Fruit fly (Drosophila melanogaster) whole organism, embryonic: ENCODE results near the gene Trl.

Source experiments
- BEAF-32 ChIP-seq: fragments of 200-800 bp; sonication (Bioruptor generic); optimal IDR thresholded peaks from 3 replicates; lab custom pipeline; 2017; ENCODE audit warnings: missing biosample characterization, missing genetic modification characterization, mild to moderate bottlenecking, moderate library complexity, missing genetic modification reagents
- Bteb2 ChIP-seq: fragments of 200-800 bp; sonication (Bioruptor generic); optimal IDR thresholded peaks from 2 replicates; lab custom pipeline; 2016; ENCODE audit warnings: missing biosample characterization, missing genetic modification characterization
- CG10431 ChIP-seq: fragments of 200-800 bp; sonication (Bioruptor generic); optimal IDR thresholded peaks from 3 replicates; lab custom pipeline; 2018; ENCODE audit warnings: missing biosample characterization, mild to moderate bottlenecking, missing genetic modification characterization
- CG11093 ChIP-seq: fragments of 200-800 bp; sonication (Bioruptor generic); IDR thresholded peaks from 3 replicates; pipeline ENCODE4 v1.3.6; 2022; ENCODE audit warnings: missing biosample characterization, missing genetic modification characterization
- CG11696 ChIP-seq: fragments of 200-800 bp; sonication (Bioruptor generic); IDR thresholded peaks from 2 replicates; pipeline ENCODE4 v1.3.6; 2022; ENCODE audit warnings: missing biosample characterization, missing genetic modification characterization
- CG12071 ChIP-seq: fragments of 200-800 bp; sonication (Bioruptor generic); optimal IDR thresholded peaks from 3 replicates; lab custom pipeline; 2018; ENCODE audit warnings: missing biosample characterization, mild to moderate bottlenecking, missing genetic modification characterization
- CG12744 ChIP-seq: fragments of 200-800 bp; sonication (Bioruptor generic); optimal IDR thresholded peaks from 2 replicates; lab custom pipeline; 2016; ENCODE audit warnings: missing biosample characterization, missing genetic modification characterization
- CG13287 ChIP-seq: fragments of 200-800 bp; sonication (Bioruptor generic); IDR thresholded peaks from 2 replicates; pipeline ENCODE4 v1.3.6; 2022; ENCODE audit warnings: missing biosample characterization, missing genetic modification characterization; ENCODE audit not compliant: partially characterized antibody
- CG14710 ChIP-seq: fragments of 200-800 bp; sonication (Bioruptor generic); optimal IDR thresholded peaks from 3 replicates; lab custom pipeline; 2019; ENCODE audit warnings: missing biosample characterization, mild to moderate bottlenecking, missing genetic modification characterization, moderate library complexity
- CG15011 ChIP-seq: fragments of 200-800 bp; sonication (Bioruptor generic); optimal IDR thresholded peaks from 3 replicates; lab custom pipeline; 2018; ENCODE audit warnings: missing biosample characterization, mild to moderate bottlenecking, missing genetic modification characterization
- CG15479 ChIP-seq: fragments of 200-800 bp; sonication (Bioruptor generic); optimal IDR thresholded peaks from 3 replicates; lab custom pipeline; 2019; ENCODE audit warnings: missing biosample characterization, mild to moderate bottlenecking, missing genetic modification characterization, moderate library complexity
- CG17568 ChIP-seq: fragments of 200-800 bp; sonication (Bioruptor generic); optimal IDR thresholded peaks from 2 replicates; lab custom pipeline; 2018; ENCODE audit warnings: missing biosample characterization, mild to moderate bottlenecking, missing genetic modification characterization, moderate library complexity
- CG17829 ChIP-seq: fragments of 200-800 bp; optimal IDR thresholded peaks from 2 replicates; lab custom pipeline; 2019; ENCODE audit warnings: missing biosample characterization, mild to moderate bottlenecking, missing genetic modification characterization, moderate library complexity
- CG17912 ChIP-seq: fragments of 200-800 bp; sonication (Bioruptor generic); optimal IDR thresholded peaks from 2 replicates; lab custom pipeline; 2018; ENCODE audit warnings: missing biosample characterization, mild to moderate bottlenecking, missing genetic modification characterization
- CG1792 ChIP-seq: fragments of 200-800 bp; sonication (Bioruptor generic); optimal IDR thresholded peaks from 2 replicates; lab custom pipeline; 2016; ENCODE audit warnings: missing biosample characterization, missing genetic modification characterization
- CG1832 ChIP-seq: fragments of 200-800 bp; sonication (Bioruptor generic); optimal IDR thresholded peaks from 2 replicates; lab custom pipeline; 2017; ENCODE audit warnings: missing biosample characterization, mild to moderate bottlenecking, missing genetic modification characterization, inconsistent platforms
- CG18476 ChIP-seq: fragments of 200-800 bp; sonication (Bioruptor generic); optimal IDR thresholded peaks from 2 replicates; lab custom pipeline; 2016; ENCODE audit warnings: missing biosample characterization, mild to moderate bottlenecking, missing genetic modification characterization
- CG31224 ChIP-seq: fragments of 200-800 bp; sonication (Bioruptor generic); IDR thresholded peaks from 2 replicates; pipeline ENCODE4 v1.3.6; 2022; ENCODE audit warnings: missing biosample characterization, missing genetic modification characterization
- CG32532 ChIP-seq: fragments of 200-800 bp; sonication (Bioruptor generic); IDR thresholded peaks from 2 replicates; pipeline ENCODE4 v1.3.6; 2022; ENCODE audit warnings: missing biosample characterization, missing genetic modification characterization
- CG34224 ChIP-seq: fragments of 200-800 bp; sonication (Bioruptor generic); IDR thresholded peaks from 3 replicates; pipeline ENCODE4 v1.3.6; 2022; ENCODE audit warnings: missing biosample characterization, missing genetic modification characterization; ENCODE audit not compliant: partially characterized antibody
- CG34376 ChIP-seq: fragments of 200-800 bp; sonication (Bioruptor generic); optimal IDR thresholded peaks from 2 replicates; lab custom pipeline; 2018; ENCODE audit warnings: missing biosample characterization, mild to moderate bottlenecking, missing genetic modification characterization
- CG8089 ChIP-seq: fragments of 200-800 bp; sonication (Bioruptor generic); optimal IDR thresholded peaks from 3 replicates; lab custom pipeline; 2016; ENCODE audit warnings: missing biosample characterization, missing genetic modification characterization
- CG8359 ChIP-seq: fragments of 200-800 bp; sonication (Bioruptor generic); optimal IDR thresholded peaks from 2 replicates; lab custom pipeline; 2017; ENCODE audit warnings: missing biosample characterization, mild to moderate bottlenecking, missing genetic modification characterization, borderline replicate concordance
- CG9437 ChIP-seq: fragments of 200-800 bp; sonication (Bioruptor generic); optimal IDR thresholded peaks from 2 replicates; lab custom pipeline; 2018; ENCODE audit warnings: missing biosample characterization, mild to moderate bottlenecking, missing genetic modification characterization
- CG9876 ChIP-seq: fragments of 200-800 bp; sonication (Bioruptor generic); optimal IDR thresholded peaks from 2 replicates; lab custom pipeline; 2016; ENCODE audit warnings: missing biosample characterization, missing genetic modification characterization
- CTCF ChIP-seq: fragments of 200-800 bp; sonication (Bioruptor generic); optimal IDR thresholded peaks from 2 replicates; lab custom pipeline; 2017; ENCODE audit warnings: missing biosample characterization, mild to moderate bottlenecking, missing genetic modification characterization, moderate library complexity
- CkIIα-i1 ChIP-seq: fragments of 200-800 bp; sonication (Bioruptor generic); IDR thresholded peaks from 2 replicates; pipeline ENCODE4 v1.3.6; 2022; ENCODE audit warnings: missing biosample characterization, missing genetic modification characterization
- D ChIP-seq, 2 experiments: fragments of 200-800 bp in 1 of 2; fragments of >200 bp in 1 of 2; sonication (Bioruptor generic) in 1 of 2; optimal IDR thresholded peaks; 2 replicates in 1 of 2; 3 replicates in 1 of 2; lab custom pipeline; 2017; ENCODE audit warnings: mild to moderate bottlenecking in 1 of 2, missing biosample characterization in 1 of 2, missing genetic modification characterization in 1 of 2, missing genetic modification reagents in 1 of 2
- Dad ChIP-seq: fragments of 200-800 bp; sonication (Bioruptor generic); optimal IDR thresholded peaks from 3 replicates; lab custom pipeline; 2016; ENCODE audit warnings: missing biosample characterization, missing genetic modification characterization
- Ets97D ChIP-seq: fragments of 200-800 bp; sonication (Bioruptor generic); optimal IDR thresholded peaks from 3 replicates; lab custom pipeline; 2016; ENCODE audit warnings: missing biosample characterization, missing genetic modification characterization
- H2.0 ChIP-seq: fragments of 200-800 bp; sonication (Bioruptor generic); IDR thresholded peaks from 2 replicates; pipeline ENCODE4 v1.3.6; 2022; ENCODE audit warnings: missing biosample characterization, missing genetic modification characterization
- HLH3B ChIP-seq: fragments of 200-800 bp; sonication (Bioruptor generic); IDR thresholded peaks from 2 replicates; pipeline ENCODE4 v1.3.6; 2022; ENCODE audit warnings: missing biosample characterization, missing genetic modification characterization
- HmgD ChIP-seq: fragments of 200-800 bp; sonication (Bioruptor generic); optimal IDR thresholded peaks from 3 replicates; lab custom pipeline; 2016; ENCODE audit warnings: missing biosample characterization, missing genetic modification characterization
- Lpt ChIP-seq: fragments of >200 bp; optimal IDR thresholded peaks from 2 replicates; lab custom pipeline; 2018; ENCODE audit warnings: missing biosample characterization, missing genetic modification characterization
- MESR4 ChIP-seq: fragments of 200-800 bp; sonication (Bioruptor generic); optimal IDR thresholded peaks from 2 replicates; lab custom pipeline; 2018; ENCODE audit warnings: missing biosample characterization, mild to moderate bottlenecking, missing genetic modification characterization, moderate library complexity
- Ravus ChIP-seq: fragments of 200-800 bp; sonication (Bioruptor generic); IDR thresholded peaks from 2 replicates; pipeline ENCODE4 v1.3.6; 2022; ENCODE audit warnings: missing biosample characterization, missing genetic modification characterization
- Side ChIP-seq: fragments of 200-800 bp; sonication (Bioruptor generic); optimal IDR thresholded peaks from 2 replicates; lab custom pipeline; 2016; ENCODE audit warnings: missing biosample characterization, missing genetic modification characterization
- Sox102F ChIP-seq: fragments of 200-800 bp; sonication (Bioruptor generic); optimal IDR thresholded peaks from 2 replicates; lab custom pipeline; 2018; ENCODE audit warnings: missing biosample characterization, mild to moderate bottlenecking, missing genetic modification characterization, moderate library complexity
- Spps ChIP-seq: fragments of 200-800 bp; sonication (Bioruptor generic); optimal IDR thresholded peaks from 2 replicates; lab custom pipeline; 2018; ENCODE audit warnings: missing biosample characterization, mild to moderate bottlenecking, missing genetic modification characterization
- Usf ChIP-seq: fragments of 200-800 bp; sonication (Bioruptor generic); optimal IDR thresholded peaks from 2 replicates; lab custom pipeline; 2017; ENCODE audit warnings: missing genotype, missing biosample characterization, missing genetic modification characterization
- abd-A ChIP-seq: fragments of 200-800 bp; sonication (Bioruptor generic); optimal IDR thresholded peaks from 3 replicates; lab custom pipeline; 2019; ENCODE audit warnings: missing biosample characterization, mild to moderate bottlenecking, missing genetic modification characterization, moderate library complexity
- br ChIP-seq: fragments of >200 bp; optimal IDR thresholded peaks from 2 replicates; lab custom pipeline; 2017
- cad ChIP-seq: fragments of >200 bp; optimal IDR thresholded peaks from 2 replicates; lab custom pipeline; 2017; ENCODE audit warnings: missing biosample characterization, missing genetic modification characterization
- chn ChIP-seq: fragments of 200-800 bp; sonication (Bioruptor generic); optimal IDR thresholded peaks from 2 replicates; lab custom pipeline; 2016; ENCODE audit warnings: missing biosample characterization, missing genetic modification characterization
- corto ChIP-seq: fragments of 200-800 bp; sonication (Bioruptor generic); optimal IDR thresholded peaks from 2 replicates; lab custom pipeline; 2016; ENCODE audit warnings: missing biosample characterization, mild to moderate bottlenecking, missing genetic modification characterization, moderate library complexity
- esg ChIP-seq: fragments of 200-800 bp; sonication (Bioruptor generic); conservative IDR thresholded peaks from 2 replicates; pipeline ENCODE4 v1.3.6; 2022; ENCODE audit warnings: missing biosample characterization, missing genetic modification characterization
- fd96Cb ChIP-seq: fragments of 200-800 bp; sonication (Bioruptor generic); optimal IDR thresholded peaks from 2 replicates; lab custom pipeline; 2018; ENCODE audit warnings: missing biosample characterization, mild to moderate bottlenecking, missing genetic modification characterization, moderate library complexity
- gem ChIP-seq: fragments of 200-800 bp; sonication (Bioruptor generic); optimal IDR thresholded peaks from 2 replicates; lab custom pipeline; 2019; ENCODE audit warnings: missing biosample characterization, mild to moderate bottlenecking, missing genetic modification characterization, moderate library complexity
- sqz ChIP-seq: fragments of 200-800 bp; sonication (Bioruptor generic); optimal IDR thresholded peaks from 3 replicates; lab custom pipeline; 2018; ENCODE audit warnings: missing biosample characterization, mild to moderate bottlenecking, missing genetic modification characterization
- vnd ChIP-seq: fragments of 200-800 bp; sonication (Bioruptor generic); IDR thresholded peaks from 3 replicates; pipeline ENCODE4 v1.3.6; 2022; ENCODE audit warnings: missing biosample characterization, missing genetic modification characterization; ENCODE audit not compliant: partially characterized antibody
- z ChIP-seq: fragments of 200-800 bp; sonication (Bioruptor generic); IDR thresholded peaks from 3 replicates; pipeline ENCODE4 v1.3.6; 2022; ENCODE audit warnings: missing biosample characterization, missing genetic modification characterization
- zfh1 ChIP-seq: fragments of 200-800 bp; sonication (Bioruptor generic); IDR thresholded peaks from 3 replicates; pipeline ENCODE4 v1.3.6; 2022; ENCODE audit warnings: missing biosample characterization, missing genetic modification characterization

The Trl gene

dm6 chr3L:14706461-14706880 lies 54.4 kb downstream of the Trl start (continued):
- TF ChIP-seq cad (no peak), Sox102F (GFP tag; lab: Kevin White, UChicago) (no peak), CG9437 (GFP tag; lab: Kevin White, UChicago) (peak; percentile 42), CG9876 (no peak), Ets97D (GFP tag; lab: Kevin White, UChicago) (no peak), CG34376 (GFP tag; lab: Kevin White, UChicago) (peak; percentile 59), CG12071 (GFP tag; lab: Kevin White, UChicago) (no peak), CG32532 (GFP tag; lab: Robert Waterston, UW) (no peak), fd96Cb (tag; lab: Kevin White, UChicago) (no peak), CG10431 (GFP tag; lab: Kevin White, UChicago) (no peak), Bteb2 (GFP tag; lab: Kevin White, UChicago) (no peak), BEAF-32 (GFP tag; lab: Kevin White, UChicago) (no peak), z (GFP tag; lab: Robert Waterston, UW) (peak; percentile 98), CG15011 (GFP tag; lab: Kevin White, UChicago) (no peak), CG11093 (GFP tag; lab: Robert Waterston, UW) (no peak), CG34224 (GFP tag; lab: Robert Waterston, UW) (peak; percentile 56; the same call in 2 of the 3 replicates), zfh1 (no peak), HLH3B (GFP tag; lab: Robert Waterston, UW) (no peak), CG17568 (no peak), corto (GFP tag; lab: Kevin White, UChicago) (no peak), CTCF (GFP tag; lab: Kevin White, UChicago) (no peak), Usf (GFP tag; lab: Kevin White, UChicago) (no peak), Dad (GFP tag; lab: Kevin White, UChicago) (no peak), CG14710 (tag; lab: Kevin White, UChicago) (no peak), H2.0 (no peak), sqz (no peak), chn (GFP tag; lab: Kevin White, UChicago) (no peak), CG17829 (tag; lab: Kevin White, UChicago) (no peak), br (lab: Kevin White, UChicago) (no peak), CkIIα-i1 (GFP tag; lab: Robert Waterston, UW) (no peak), Lpt (no peak), CG13287 (GFP tag; lab: Robert Waterston, UW) (peak; percentile 75; the same call in 1 of the 2 replicates), Spps (no peak), CG1792 (GFP tag; lab: Kevin White, UChicago) (peak; percentile 1), CG15479 (no peak), HmgD (GFP tag; lab: Kevin White, UChicago) (no peak), CG17912 (no peak), MESR4 (no peak), CG12744 (no peak), CG11696 (GFP tag; lab: Robert Waterston, UW) (no peak), D (optimal IDR thresholded peaks at IDR 0.05; lab: Kevin White, UChicago) (no peak), D (GFP tag; optimal IDR thresholded peaks at IDR 0.05; lab: Kevin White, UChicago) (no peak), CG18476 (GFP tag; lab: Kevin White, UChicago) (no peak), esg (GFP tag; lab: Robert Waterston, UW) (no peak), vnd (GFP tag; lab: Robert Waterston, UW) (no peak), CG31224 (no peak), Side (GFP tag; lab: Kevin White, UChicago) (no peak), Ravus (GFP tag; lab: Robert Waterston, UW) (no peak), CG8359 (GFP tag; lab: Kevin White, UChicago) (no peak), abd-A (tag; lab: Kevin White, UChicago) (no peak), CG1832 (no peak), CG8089 (GFP tag; lab: Kevin White, UChicago) (no peak), gem (tag; lab: Kevin White, UChicago) (peak; percentile 65)
